Worm (Caenorhabditis elegans) whole organism, young adult: Measurements from ENCODE around the gene srv-32.

Experiments used
- B0035.1 ChIP-seq: sonication (generic microtip); optimal IDR thresholded peaks from 2 replicates; lab custom pipeline; 2016; ENCODE audit warnings: missing genetic modification characterization, mild to moderate bottlenecking, missing compliant biosample characterization, missing genotype, missing genetic modification reagents
- B0261.1 ChIP-seq: sonication (generic microtip); optimal IDR thresholded peaks from 2 replicates; lab custom pipeline; 2016; ENCODE audit warnings: mild to moderate bottlenecking, missing genetic modification characterization, moderate library complexity, missing compliant biosample characterization
- B0336.3 ChIP-seq: fragments of 200-800 bp; sonication (Bioruptor generic); IDR thresholded peaks from 2 replicates; pipeline ENCODE4 v1.3.6; 2022; ENCODE audit warnings: missing genetic modification characterization, missing compliant biosample characterization
- F22D6.2 ChIP-seq: sonication (generic microtip); optimal IDR thresholded peaks from 2 replicates; lab custom pipeline; 2016; ENCODE audit warnings: mild to moderate bottlenecking, missing genetic modification characterization, missing compliant biosample characterization
- F39B2.1 ChIP-seq: fragments of 200-800 bp; sonication (Bioruptor generic); IDR thresholded peaks from 2 replicates; pipeline ENCODE4 v1.3.6; 2022; ENCODE audit warnings: missing genetic modification reagents, missing genetic modification characterization, missing compliant biosample characterization
- F55B11.4 ChIP-seq: sonication (generic microtip); optimal IDR thresholded peaks from 2 replicates; lab custom pipeline; 2016; ENCODE audit warnings: missing compliant biosample characterization, missing genetic modification characterization, borderline replicate concordance; ENCODE audit not compliant: insufficient read depth
- F57A8.1 ChIP-seq: fragments of 200-800 bp; sonication (Bioruptor generic); optimal IDR thresholded peaks from 2 replicates; lab custom pipeline; 2018; ENCODE audit warnings: mild to moderate bottlenecking, missing genetic modification characterization, moderate library complexity, missing compliant biosample characterization
- T07F8.4 ChIP-seq: sonication (generic microtip); optimal IDR thresholded peaks from 2 replicates; lab custom pipeline; 2016; ENCODE audit warnings: mild to moderate bottlenecking, missing genetic modification characterization, moderate library complexity, missing compliant biosample characterization
- T26A5.8 ChIP-seq: sonication (generic microtip); optimal IDR thresholded peaks from 2 replicates; lab custom pipeline; 2016; ENCODE audit warnings: missing genetic modification characterization, missing compliant biosample characterization
- Y53F4B.3 ChIP-seq: fragments of 200-800 bp; sonication (Bioruptor generic); IDR thresholded peaks from 2 replicates; pipeline ENCODE4 v1.3.6; 2022; ENCODE audit warnings: missing genetic modification reagents, missing genetic modification characterization, missing compliant biosample characterization
- Y56A3A.18 ChIP-seq: fragments of 200-800 bp; sonication (Bioruptor generic); IDR thresholded peaks from 2 replicates; pipeline ENCODE4 v1.3.6; 2022; ENCODE audit warnings: missing genetic modification reagents, missing genetic modification characterization, missing compliant biosample characterization
- Y95B8A.8 ChIP-seq: fragments of 200-800 bp; sonication (Bioruptor generic); IDR thresholded peaks from 2 replicates; pipeline ENCODE4 v1.3.6; 2022; ENCODE audit warnings: missing genetic modification reagents, missing genetic modification characterization, missing compliant biosample characterization
- akir-1 ChIP-seq: fragments of 200-800 bp; sonication (Bioruptor generic); optimal IDR thresholded peaks from 2 replicates; lab custom pipeline; 2018; ENCODE audit warnings: mild to moderate bottlenecking, missing genetic modification characterization, moderate library complexity, missing compliant biosample characterization
- attf-3 ChIP-seq: fragments of 200-800 bp; sonication (Bioruptor generic); conservative IDR thresholded peaks from 2 replicates; pipeline ENCODE4 v1.3.6; 2022; ENCODE audit warnings: missing genetic modification reagents, missing genetic modification characterization, missing compliant biosample characterization
- attf-5 ChIP-seq: fragments of 200-800 bp; sonication (Bioruptor generic); optimal IDR thresholded peaks from 2 replicates; lab custom pipeline; 2018; ENCODE audit warnings: mild to moderate bottlenecking, missing genetic modification characterization, missing compliant biosample characterization
- attf-6 ChIP-seq: fragments of 200-800 bp; sonication (Bioruptor generic); IDR thresholded peaks from 2 replicates; pipeline ENCODE4 v1.3.6; 2022; ENCODE audit warnings: missing genetic modification reagents, missing genetic modification characterization, missing compliant biosample characterization
- bed-1 ChIP-seq: fragments of 200-800 bp; sonication (Bioruptor generic); IDR thresholded peaks from 2 replicates; pipeline ENCODE4 v1.3.6; 2022; ENCODE audit warnings: missing genetic modification reagents, missing genetic modification characterization, missing compliant biosample characterization
- ccch-3 ChIP-seq: fragments of 200-800 bp; sonication (Bioruptor generic); optimal IDR thresholded peaks from 2 replicates; lab custom pipeline; 2018; ENCODE audit warnings: mild to moderate bottlenecking, missing genetic modification characterization, missing compliant biosample characterization
- cebp-1 ChIP-seq, 2 experiments: fragments of 200-800 bp in 1 of 2; sonication (Bioruptor generic) in 1 of 2; sonication (generic microtip) in 1 of 2; IDR thresholded peaks in 1 of 2; optimal IDR thresholded peaks in 1 of 2; 2 replicates each; pipeline versions ENCODE4 v1.3.6 to Lab custom; 2017 to 2022; ENCODE audit warnings: missing compliant biosample characterization in 2 of 2, missing genetic modification characterization in 2 of 2, mild to moderate bottlenecking in 1 of 2, missing genetic modification reagents in 1 of 2, moderate library complexity in 1 of 2
- cebp-2 ChIP-seq: fragments of 200-800 bp; sonication (Bioruptor generic); IDR thresholded peaks from 2 replicates; pipeline ENCODE4 v1.3.6; 2022; ENCODE audit warnings: missing genetic modification characterization, missing compliant biosample characterization
- ceh-100 ChIP-seq: fragments of 200-800 bp; sonication (Bioruptor generic); IDR thresholded peaks from 2 replicates; pipeline ENCODE4 v1.3.6; 2022; ENCODE audit warnings: missing genetic modification reagents, missing genetic modification characterization, missing compliant biosample characterization
- egl-44 ChIP-seq: fragments of 200-800 bp; sonication (Bioruptor generic); IDR thresholded peaks from 2 replicates; pipeline ENCODE4 v1.3.6; 2022; ENCODE audit warnings: missing genetic modification reagents, missing genetic modification characterization, missing compliant biosample characterization
- him-1 ChIP-seq: sonication (generic microtip); optimal IDR thresholded peaks from 2 replicates; lab custom pipeline; 2016; ENCODE audit warnings: missing genotype, missing genetic modification reagents, missing genetic modification characterization, missing compliant biosample characterization
- hlh-12 ChIP-seq: sonication (generic microtip); optimal IDR thresholded peaks from 2 replicates; lab custom pipeline; 2016; ENCODE audit warnings: missing genetic modification characterization, missing compliant biosample characterization
- hlh-26 ChIP-seq: fragments of 200-800 bp; sonication (Bioruptor generic); conservative IDR thresholded peaks from 2 replicates; pipeline ENCODE4 v1.3.6; 2022; ENCODE audit warnings: missing genetic modification reagents, missing genetic modification characterization, missing compliant biosample characterization
- hsf-1 ChIP-seq: fragments of 200-800 bp; sonication (Bioruptor generic); IDR thresholded peaks from 2 replicates; pipeline ENCODE4 v1.3.6; 2022; ENCODE audit warnings: missing genetic modification reagents, missing genetic modification characterization, missing compliant biosample characterization
- let-526 ChIP-seq: fragments of 200-800 bp; sonication (Bioruptor generic); IDR thresholded peaks from 2 replicates; pipeline ENCODE4 v1.3.6; 2022; ENCODE audit warnings: missing genetic modification reagents, missing genetic modification characterization, missing compliant biosample characterization
- lin-26 ChIP-seq: fragments of 200-800 bp; sonication (Bioruptor generic); IDR thresholded peaks from 2 replicates; pipeline ENCODE4 v1.3.6; 2022; ENCODE audit warnings: missing genetic modification reagents, missing genetic modification characterization, missing compliant biosample characterization
- lsy-27 ChIP-seq: sonication (generic microtip); optimal IDR thresholded peaks from 2 replicates; lab custom pipeline; 2017; ENCODE audit warnings: missing genetic modification characterization, mild to moderate bottlenecking, missing compliant biosample characterization, antibody characterized with exemption, missing genotype, borderline replicate concordance; ENCODE audit not compliant: insufficient read depth
- madf-8 ChIP-seq: fragments of 200-800 bp; sonication (Bioruptor generic); conservative IDR thresholded peaks from 2 replicates; pipeline ENCODE4 v1.3.6; 2022; ENCODE audit warnings: missing genetic modification reagents, missing genetic modification characterization, missing compliant biosample characterization
- mxl-1 ChIP-seq: sonication (generic microtip); optimal IDR thresholded peaks from 2 replicates; lab custom pipeline; 2016; ENCODE audit warnings: missing genetic modification characterization, missing compliant biosample characterization
- nfya-1 ChIP-seq: sonication (generic microtip); optimal IDR thresholded peaks from 2 replicates; lab custom pipeline; 2017; ENCODE audit warnings: antibody characterized with exemption, missing compliant biosample characterization, missing genetic modification characterization, borderline replicate concordance; ENCODE audit not compliant: insufficient read depth
- nhr-120 ChIP-seq: fragments of 200-800 bp; sonication (Bioruptor generic); IDR thresholded peaks from 2 replicates; pipeline ENCODE4 v1.3.6; 2022; ENCODE audit warnings: missing genetic modification characterization, missing compliant biosample characterization
- nhr-179 ChIP-seq: sonication (generic microtip); optimal IDR thresholded peaks from 2 replicates; lab custom pipeline; 2016; ENCODE audit warnings: mild to moderate bottlenecking, missing genetic modification characterization, missing compliant biosample characterization
- nhr-27 ChIP-seq: fragments of 200-800 bp; sonication (Bioruptor generic); optimal IDR thresholded peaks from 2 replicates; lab custom pipeline; 2018; ENCODE audit warnings: mild to moderate bottlenecking, missing genetic modification characterization, moderate library complexity, missing compliant biosample characterization
- pha-4 ChIP-seq: fragments of 150-350 bp; sonication (generic microtip); optimal IDR thresholded peaks from 2 replicates; lab custom pipeline; 2014; ENCODE audit warnings: missing biosample characterization, missing genetic modification reagents, missing genetic modification characterization
- repo-1 ChIP-seq: sonication (generic microtip); optimal IDR thresholded peaks from 2 replicates; lab custom pipeline; 2017; ENCODE audit warnings: mild to moderate bottlenecking, missing genetic modification characterization, missing compliant biosample characterization
- rpc-1 ChIP-seq, 2 experiments: fragments of 150-350 bp in 1 of 2; sonication (generic microtip) in 1 of 2; optimal IDR thresholded peaks; 2 replicates each; lab custom pipeline; 2014 to 2018; ENCODE audit warnings: missing biosample characterization in 1 of 2, missing genetic modification characterization in 1 of 2, missing genetic modification reagents in 1 of 2, missing genotype in 1 of 2
- sea-2 ChIP-seq: fragments of 200-800 bp; sonication (Bioruptor generic); IDR thresholded peaks from 2 replicates; pipeline ENCODE4 v1.3.6; 2022; ENCODE audit warnings: missing genetic modification characterization, missing compliant biosample characterization
- snpc-3.4 ChIP-seq: sonication (generic microtip); optimal IDR thresholded peaks from 2 replicates; lab custom pipeline; 2017; ENCODE audit warnings: missing genetic modification characterization, mild to moderate bottlenecking, missing compliant biosample characterization, antibody characterized with exemption, moderate library complexity, missing genotype, missing genetic modification reagents
- snpc-4 ChIP-seq, 5 experiments: fragments of 150-350 bp in 1 of 5; sonication (generic microtip) in 4 of 5; optimal IDR thresholded peaks; 2 replicates each; lab custom pipeline; 2014 to 2018; ENCODE audit warnings: missing genetic modification characterization in 5 of 5, missing biosample characterization in 3 of 5, antibody characterized with exemption in 2 of 5, mild to moderate bottlenecking in 2 of 5, missing compliant biosample characterization in 2 of 5, missing genotype in 2 of 5, moderate library complexity in 2 of 5, missing genetic modification reagents in 1 of 5
- tbp1 ChIP-seq: fragments of 200-800 bp; sonication (Bioruptor generic); optimal IDR thresholded peaks from 2 replicates; lab custom pipeline; 2018; ENCODE audit warnings: mild to moderate bottlenecking, missing genetic modification characterization, missing compliant biosample characterization
- zfh-2 ChIP-seq: fragments of 200-800 bp; sonication (Bioruptor generic); conservative IDR thresholded peaks from 2 replicates; pipeline ENCODE4 v1.3.6; 2022; ENCODE audit warnings: missing genetic modification reagents, missing genetic modification characterization, missing compliant biosample characterization
- ztf-22 ChIP-seq: fragments of 200-800 bp; sonication (Bioruptor generic); optimal IDR thresholded peaks from 2 replicates; lab custom pipeline; 2018; ENCODE audit warnings: mild to moderate bottlenecking, missing genetic modification characterization, moderate library complexity, missing compliant biosample characterization
- ztf-25 ChIP-seq: fragments of 200-800 bp; sonication (Bioruptor generic); IDR thresholded peaks from 2 replicates; pipeline ENCODE4 v1.3.6; 2022; ENCODE audit warnings: missing genetic modification reagents, missing genetic modification characterization, missing compliant biosample characterization

srv-32 gene

ce11 chrIV:6323654-6324224 lies 41.7 kb upstream of the srv-32 start, which contains the start of gene sqd-1 (continued):
- TF ChIP-seq F55B11.4 (tag; lab: Kevin White, UChicago): no peak
- TF ChIP-seq B0261.1: peak; percentile 16
- TF ChIP-seq hlh-12 (tag; lab: Kevin White, UChicago): no peak
- no peak for TF ChIP-seq nhr-120
- peak; percentile 79; the same call in 1 of the 2 replicates for TF ChIP-seq attf-6 (GFP tag; lab: Robert Waterston, UW)
- peak; percentile 90 for TF ChIP-seq zfh-2
- peak; percentile 90 for TF ChIP-seq repo-1
- TF ChIP-seq nfya-1 (tag; lab: Kevin White, UChicago): no peak
- TF ChIP-seq F22D6.2 (tag; lab: Kevin White, UChicago): peak; percentile 81
- TF ChIP-seq snpc-3.4: peak; percentile 83
- peak; percentile 57 for TF ChIP-seq nhr-27 (tag; lab: Kevin White, UChicago)
- peak; percentile 60; the same call in 1 of the 2 replicates for TF ChIP-seq ztf-25 (GFP tag; lab: Robert Waterston, UW)
- TF ChIP-seq lsy-27 (tag; lab: Kevin White, UChicago): peak; percentile 2
- peak; percentile 76; the same call in 1 of the 2 replicates for TF ChIP-seq hsf-1 (GFP tag; lab: Robert Waterston, UW)
- TF ChIP-seq madf-8: peak; percentile 59
- TF ChIP-seq cebp-1 (GFP tag; IDR thresholded peaks at IDR 0.05; lab: Robert Waterston, UW): peak; percentile 73
- TF ChIP-seq cebp-1 (tag; optimal IDR thresholded peaks at IDR 0.05; lab: Kevin White, UChicago): peak; percentile 90
- TF ChIP-seq nhr-179 (tag; lab: Kevin White, UChicago): no peak
- TF ChIP-seq Y53F4B.3 (GFP tag; lab: Robert Waterston, UW): peak; percentile 81
- TF ChIP-seq pha-4 (tag; lab: Kevin White, UChicago): peak; percentile 47
- no peak for TF ChIP-seq ccch-3
- peak; percentile 71; the same call in 1 of the 2 replicates for TF ChIP-seq lin-26 (GFP tag; lab: Robert Waterston, UW)
- TF ChIP-seq let-526 (GFP tag; lab: Robert Waterston, UW): peak; percentile 89
- peak; percentile 79 for TF ChIP-seq snpc-4 (GFP tag; optimal IDR thresholded peaks at IDR 0.05; lab: Kevin White, UChicago)
- peak; percentile 83 to 91 (median 86) for TF ChIP-seq snpc-4 (tag; optimal IDR thresholded peaks at IDR 0.05; lab: Kevin White, UChicago)
- TF ChIP-seq attf-5 (GFP tag; lab: Kevin White, UChicago): peak; percentile 88
- TF ChIP-seq T26A5.8: peak; percentile 9
- no peak for TF ChIP-seq akir-1
- peak; percentile 30 for TF ChIP-seq B0035.1 (tag; lab: Kevin White, UChicago)
- peak; percentile 86; the same call in 1 of the 2 replicates for TF ChIP-seq egl-44 (GFP tag; lab: Robert Waterston, UW)
- TF ChIP-seq Y95B8A.8: peak; percentile 92
- no peak for TF ChIP-seq hlh-26 (GFP tag; lab: Robert Waterston, UW)
- peak; percentile 65; the same call in 1 of the 2 replicates for TF ChIP-seq cebp-2 (GFP tag; lab: Robert Waterston, UW)
- peak; percentile 91 for TF ChIP-seq Y56A3A.18 (GFP tag; lab: Robert Waterston, UW)

ce11 chrIV:6321667-6322066 lies 39.6 kb upstream of the srv-32 start, which contains the start of gene Y73B6BL.29:
Gene Y73B6BL.29, plus strand, starts transcription at chrIV:6321929.
- TF ChIP-seq B0336.3 (GFP tag; lab: Robert Waterston, UW) (0 out of 2 replicates have a peak, but pooled peaks have one; percentile 35), him-1 (peak; percentile 45), T07F8.4 (tag; lab: Kevin White, UChicago) (no peak), mxl-1 (tag; lab: Kevin White, UChicago) (no peak), ztf-22 (GFP tag; lab: Kevin White, UChicago) (no peak), snpc-3.4 (peak; percentile 5), B0035.1 (tag; lab: Kevin White, UChicago) (peak; percentile 78), sea-2 (GFP tag; lab: Robert Waterston, UW) (0 out of 2 replicates have a peak, but pooled peaks have one; percentile 58), rpc-1 (optimal IDR thresholded peaks at IDR 0.05; lab: Kevin White, UChicago) (no peak), rpc-1 (tag; optimal IDR thresholded peaks at IDR 0.05; lab: Kevin White, UChicago) (no peak), madf-8 (peak; percentile 55; the same call in 1 of the 2 replicates), attf-3 (peak; percentile 53), bed-1 (GFP tag; lab: Robert Waterston, UW) (0 out of 2 replicates have a peak, but pooled peaks have one; percentile 63), F57A8.1 (GFP tag; lab: Kevin White, UChicago) (no peak), tbp1 (GFP tag; lab: Kevin White, UChicago) (peak; percentile 70), F39B2.1 (GFP tag; lab: Robert Waterston, UW) (peak; percentile 58; the same call in 1 of the 2 replicates), ceh-100 (GFP tag; lab: Robert Waterston, UW) (peak; percentile 73; the same call in 1 of the 2 replicates)
